Worm (Caenorhabditis elegans) whole organism, L1 larva: ENCODE data around the gene rars-1.

Experiments
- C04F5.9 ChIP-seq: sonication (generic microtip); optimal IDR thresholded peaks from 2 replicates; lab custom pipeline; 2016; ENCODE audit warnings: missing genetic modification characterization, missing compliant biosample characterization
- C16A3.4 ChIP-seq: fragments of 150-350 bp; optimal IDR thresholded peaks from 2 replicates; lab custom pipeline; 2014; ENCODE audit warnings: missing biosample characterization, missing genetic modification characterization
- aha-1 ChIP-seq: fragments of 150-350 bp; optimal IDR thresholded peaks from 2 replicates; lab custom pipeline; 2014; ENCODE audit warnings: missing biosample characterization, missing genetic modification characterization
- alr-1 ChIP-seq: fragments of 200-800 bp; sonication (Bioruptor generic); optimal IDR thresholded peaks from 2 replicates; lab custom pipeline; 2018; ENCODE audit warnings: borderline replicate concordance, mild to moderate bottlenecking, missing genetic modification characterization, missing compliant biosample characterization
- aly-2 ChIP-seq: fragments of 150-350 bp; optimal IDR thresholded peaks from 2 replicates; lab custom pipeline; 2014; ENCODE audit warnings: missing biosample characterization, missing genetic modification characterization
- ceh-8 ChIP-seq: fragments of 200-800 bp; sonication (Bioruptor generic); optimal IDR thresholded peaks from 2 replicates; lab custom pipeline; 2018; ENCODE audit warnings: mild to moderate bottlenecking, missing genetic modification characterization, moderate library complexity, missing compliant biosample characterization
- ceh-82 ChIP-seq, 3 experiments: fragments of 150-350 bp in 1 of 3; sonication (generic microtip) in 2 of 3; optimal IDR thresholded peaks; 2 replicates each; lab custom pipeline; 2014 to 2017; ENCODE audit warnings: missing biosample characterization in 3 of 3, missing genetic modification characterization in 3 of 3
- ceh-88 ChIP-seq: fragments of 200-800 bp; sonication (Bioruptor generic); IDR thresholded peaks from 2 replicates; pipeline ENCODE4 v1.3.6; 2022; ENCODE audit warnings: missing genetic modification characterization, missing compliant biosample characterization
- ceh-90 ChIP-seq: sonication (generic microtip); optimal IDR thresholded peaks from 2 replicates; lab custom pipeline; 2016; ENCODE audit warnings: missing genetic modification characterization, missing compliant biosample characterization
- ces-1 ChIP-seq: fragments of 150-350 bp; optimal IDR thresholded peaks from 2 replicates; lab custom pipeline; 2014; ENCODE audit warnings: missing biosample characterization, missing genetic modification reagents, missing genetic modification characterization
- dpl-1 ChIP-seq, 3 experiments: fragments of 150-350 bp in 2 of 3; sonication (generic microtip) in 1 of 3; optimal IDR thresholded peaks; 2 replicates each; lab custom pipeline; 2014 to 2017; ENCODE audit warnings: missing biosample characterization in 3 of 3, missing genetic modification characterization in 3 of 3, missing genetic modification reagents in 3 of 3
- dsc-1 ChIP-seq: sonication (generic microtip); optimal IDR thresholded peaks from 2 replicates; lab custom pipeline; 2016; ENCODE audit warnings: mild to moderate bottlenecking, missing genetic modification characterization, missing compliant biosample characterization
- efl-1 ChIP-seq, 4 experiments: fragments of 150-350 bp; optimal IDR thresholded peaks in 3 of 4; peaks in 1 of 4; 1 replicate in 1 of 4; 2 replicates in 3 of 4; lab custom pipeline; 2014; ENCODE audit warnings: missing biosample characterization in 2 of 4, missing genetic modification characterization in 2 of 4, missing genetic modification reagents in 2 of 4
- efl-3 ChIP-seq: fragments of 200-800 bp; sonication (Bioruptor generic); optimal IDR thresholded peaks from 2 replicates; lab custom pipeline; 2018; ENCODE audit warnings: mild to moderate bottlenecking, missing genetic modification characterization, missing compliant biosample characterization
- elt-2 ChIP-seq: sonication (generic microtip); optimal IDR thresholded peaks from 2 replicates; lab custom pipeline; 2016; ENCODE audit warnings: missing genetic modification characterization, mild to moderate bottlenecking, inconsistent platforms, missing compliant biosample characterization, missing genetic modification reagents
- grh-1 ChIP-seq: fragments of 200-800 bp; sonication (Bioruptor generic); IDR thresholded peaks from 2 replicates; pipeline ENCODE4 v1.3.6; 2022; ENCODE audit warnings: missing genetic modification reagents, missing genetic modification characterization, missing compliant biosample characterization
- hlh-17 ChIP-seq: fragments of 200-800 bp; sonication (Bioruptor generic); optimal IDR thresholded peaks from 2 replicates; lab custom pipeline; 2018; ENCODE audit warnings: missing genetic modification characterization, mild to moderate bottlenecking, missing compliant biosample characterization, moderate library complexity, borderline replicate concordance
- irx-1 ChIP-seq: sonication (generic microtip); optimal IDR thresholded peaks from 2 replicates; lab custom pipeline; 2016; ENCODE audit warnings: missing genetic modification characterization, missing compliant biosample characterization
- jun-1 ChIP-seq: fragments of 150-350 bp; optimal IDR thresholded peaks from 2 replicates; lab custom pipeline; 2014; ENCODE audit warnings: missing biosample characterization, missing genetic modification reagents, missing genetic modification characterization
- lin-39 ChIP-seq: fragments of 150-350 bp; optimal IDR thresholded peaks from 2 replicates; lab custom pipeline; 2014; ENCODE audit warnings: missing biosample characterization, missing genetic modification reagents, missing genetic modification characterization
- lir-3 ChIP-seq: sonication (generic microtip); optimal IDR thresholded peaks from 2 replicates; lab custom pipeline; 2016; ENCODE audit warnings: mild to moderate bottlenecking, missing genetic modification characterization, moderate library complexity, missing compliant biosample characterization; ENCODE audit not compliant: poor library complexity
- lsy-2 ChIP-seq, 2 experiments: fragments of 150-350 bp; optimal IDR thresholded peaks; 2 replicates each; lab custom pipeline; 2014; ENCODE audit warnings: missing biosample characterization in 2 of 2, missing genetic modification characterization in 2 of 2
- mef-2 ChIP-seq: fragments of 150-350 bp; optimal IDR thresholded peaks from 2 replicates; lab custom pipeline; 2014; ENCODE audit warnings: missing biosample characterization, missing genetic modification characterization
- mep-1 ChIP-seq: fragments of 150-350 bp; optimal IDR thresholded peaks from 2 replicates; lab custom pipeline; 2014; ENCODE audit warnings: missing biosample characterization, missing genetic modification characterization
- nhr-11 ChIP-seq: fragments of 150-350 bp; optimal IDR thresholded peaks from 2 replicates; lab custom pipeline; 2014; ENCODE audit warnings: missing biosample characterization, missing genetic modification characterization
- nhr-12 ChIP-seq: sonication (generic microtip); optimal IDR thresholded peaks from 2 replicates; lab custom pipeline; 2017; ENCODE audit warnings: missing biosample characterization, missing genetic modification characterization
- nhr-237 ChIP-seq: fragments of 150-350 bp; optimal IDR thresholded peaks from 2 replicates; lab custom pipeline; 2014; ENCODE audit warnings: missing biosample characterization, missing genetic modification characterization
- nhr-47 ChIP-seq: sonication (generic microtip); optimal IDR thresholded peaks from 2 replicates; lab custom pipeline; 2016; ENCODE audit warnings: mild to moderate bottlenecking, missing genetic modification characterization, moderate library complexity, missing compliant biosample characterization
- nhr-71 ChIP-seq: sonication (generic microtip); optimal IDR thresholded peaks from 2 replicates; lab custom pipeline; 2016; ENCODE audit warnings: mild to moderate bottlenecking, missing genetic modification characterization, moderate library complexity, missing compliant biosample characterization
- nhr-76 ChIP-seq: sonication (generic microtip); optimal IDR thresholded peaks from 2 replicates; lab custom pipeline; 2017; ENCODE audit warnings: missing biosample characterization, missing genetic modification characterization
- nhr-77 ChIP-seq: fragments of 150-350 bp; optimal IDR thresholded peaks from 2 replicates; lab custom pipeline; 2014; ENCODE audit warnings: missing biosample characterization, missing genetic modification characterization
- nhr-84 ChIP-seq: sonication (generic microtip); optimal IDR thresholded peaks from 2 replicates; lab custom pipeline; 2017; ENCODE audit warnings: missing biosample characterization, missing genetic modification characterization
- nhr-85 ChIP-seq: sonication (generic microtip); peaks from one replicate; lab custom pipeline; 2016; ENCODE audit warnings: missing genetic modification characterization, inconsistent platforms, missing compliant biosample characterization
- nhr-90 ChIP-seq: sonication (generic microtip); optimal IDR thresholded peaks from 2 replicates; lab custom pipeline; 2016; ENCODE audit warnings: mild to moderate bottlenecking, missing genetic modification characterization, missing compliant biosample characterization; ENCODE audit not compliant: poor library complexity
- pag-3 ChIP-seq: sonication (generic microtip); optimal IDR thresholded peaks from 2 replicates; lab custom pipeline; 2017; ENCODE audit warnings: missing genetic modification characterization, mild to moderate bottlenecking, missing compliant biosample characterization, antibody characterized with exemption, borderline replicate concordance; ENCODE audit not compliant: insufficient read depth
- pax-3 ChIP-seq: fragments of 200-800 bp; sonication (Bioruptor generic); optimal IDR thresholded peaks from 2 replicates; lab custom pipeline; 2018; ENCODE audit warnings: mild to moderate bottlenecking, missing genetic modification characterization, moderate library complexity, missing compliant biosample characterization
- pqm-1 ChIP-seq: sonication (generic microtip); optimal IDR thresholded peaks from 3 replicates; lab custom pipeline; 2017; ENCODE audit warnings: missing biosample characterization, missing genetic modification characterization
- rnt-1 ChIP-seq: sonication (generic microtip); optimal IDR thresholded peaks from 2 replicates; lab custom pipeline; 2016; ENCODE audit warnings: mild to moderate bottlenecking, missing genetic modification characterization, moderate library complexity, missing compliant biosample characterization
- snpc-4 ChIP-seq: fragments of 150-350 bp; optimal IDR thresholded peaks from 2 replicates; lab custom pipeline; 2014; ENCODE audit warnings: missing biosample characterization, missing genetic modification characterization
- sox-4 ChIP-seq: sonication (generic microtip); optimal IDR thresholded peaks from 2 replicates; lab custom pipeline; 2016; ENCODE audit warnings: missing genetic modification characterization, missing compliant biosample characterization
- sptf-1 ChIP-seq: fragments of 150-350 bp; optimal IDR thresholded peaks from 2 replicates; lab custom pipeline; 2014; ENCODE audit warnings: missing biosample characterization, missing genetic modification characterization
- sup-37 ChIP-seq: fragments of 200-800 bp; sonication (Bioruptor generic); optimal IDR thresholded peaks from 2 replicates; lab custom pipeline; 2018; ENCODE audit warnings: mild to moderate bottlenecking, missing genetic modification characterization, missing compliant biosample characterization
- swsn-7 ChIP-seq: sonication (generic microtip); optimal IDR thresholded peaks from 2 replicates; lab custom pipeline; 2016; ENCODE audit warnings: missing genetic modification characterization, missing compliant biosample characterization
- tbx-2 ChIP-seq: sonication (generic microtip); optimal IDR thresholded peaks from 2 replicates; lab custom pipeline; 2016; ENCODE audit warnings: missing genetic modification characterization, missing compliant biosample characterization
- tlp-1 ChIP-seq: fragments of 150-350 bp; optimal IDR thresholded peaks from 2 replicates; lab custom pipeline; 2014; ENCODE audit warnings: missing biosample characterization, missing genetic modification characterization
- unc-30 ChIP-seq: sonication (generic microtip); optimal IDR thresholded peaks from 2 replicates; lab custom pipeline; 2017; ENCODE audit warnings: missing biosample characterization, missing genetic modification characterization
- unc-62 ChIP-seq: fragments of 150-350 bp; optimal IDR thresholded peaks from 2 replicates; lab custom pipeline; 2014; ENCODE audit warnings: missing biosample characterization, missing genetic modification reagents, missing genetic modification characterization
- unc-86 ChIP-seq: sonication (generic microtip); optimal IDR thresholded peaks from 2 replicates; lab custom pipeline; 2016; ENCODE audit warnings: missing genetic modification characterization, missing compliant biosample characterization
- unc-98 ChIP-seq: fragments of 200-800 bp; sonication (Bioruptor generic); IDR thresholded peaks from 2 replicates; pipeline ENCODE4 v1.3.6; 2022; ENCODE audit warnings: missing genetic modification characterization, missing compliant biosample characterization
- vab-15 ChIP-seq: sonication (generic microtip); optimal IDR thresholded peaks from 2 replicates; lab custom pipeline; 2017; ENCODE audit warnings: missing genotype, mild to moderate bottlenecking, missing genetic modification characterization, missing compliant biosample characterization
- xbp-1 ChIP-seq: sonication (generic microtip); optimal IDR thresholded peaks from 2 replicates; lab custom pipeline; 2016; ENCODE audit warnings: missing genetic modification characterization, missing compliant biosample characterization
- zag-1 ChIP-seq: fragments of 150-350 bp; optimal IDR thresholded peaks from 2 replicates; lab custom pipeline; 2014; ENCODE audit warnings: missing biosample characterization, missing genetic modification characterization

Gene rars-1

ce11 chrIII:4899728-4900127, 17.2 kb downstream of the rars-1 start (continued):
- TF ChIP-seq nhr-85 (tag; lab: Kevin White, UChicago) (peak; percentile 100), lsy-2 (tag; optimal IDR thresholded peaks at IDR 0.05; lab: Kevin White, UChicago) (peak; percentile 97), unc-86 (tag; lab: Kevin White, UChicago) (peak; percentile 100), sox-4 (tag; lab: Kevin White, UChicago) (peak; percentile 99), ceh-8 (peak; percentile 99), mef-2 (tag; lab: Kevin White, UChicago) (peak; percentile 96), tbx-2 (tag; lab: Kevin White, UChicago) (peak; percentile 100), ceh-82 (tag; optimal IDR thresholded peaks at IDR 0.05; lab: Kevin White, UChicago) (peak; percentile 95 to 98 (median 97)), efl-1 (optimal IDR thresholded peaks at IDR 0.05; lab: Kevin White, UChicago) (peak; percentile 96 to 97), efl-1 (GFP tag; optimal IDR thresholded peaks at IDR 0.05 in 1 of 2; lab: Kevin White, UChicago) (peak; percentile 85 to 99), dpl-1 (GFP tag; optimal IDR thresholded peaks at IDR 0.05; lab: Kevin White, UChicago) (peak; percentile 89 to 91 (median 89)), nhr-12 (tag; lab: Kevin White, UChicago) (peak; percentile 43), xbp-1 (tag; lab: Kevin White, UChicago) (peak; percentile 99), pqm-1 (tag; lab: Kevin White, UChicago) (peak; percentile 95), unc-98 (GFP tag; lab: Robert Waterston, UW) (peak; percentile 80), snpc-4 (tag; lab: Kevin White, UChicago) (peak; percentile 84), rnt-1 (tag; lab: Kevin White, UChicago) (peak; percentile 98), mep-1 (tag; lab: Kevin White, UChicago) (peak; percentile 96), elt-2 (tag; lab: Kevin White, UChicago) (peak; percentile 99), efl-3 (GFP tag; lab: Kevin White, UChicago) (peak; percentile 95), lir-3 (peak; percentile 98), pax-3 (tag; lab: Kevin White, UChicago) (peak; percentile 100), alr-1 (tag; lab: Kevin White, UChicago) (no peak), ces-1 (GFP tag; lab: Kevin White, UChicago) (peak; percentile 69), vab-15 (tag; lab: Kevin White, UChicago) (peak; percentile 98), lin-39 (tag; lab: Kevin White, UChicago) (peak; percentile 93), tlp-1 (tag; lab: Kevin White, UChicago) (no peak), grh-1 (GFP tag; lab: Robert Waterston, UW) (peak; percentile 99), nhr-77 (peak; percentile 99), dsc-1 (tag; lab: Kevin White, UChicago) (peak; percentile 100), nhr-47 (tag; lab: Kevin White, UChicago) (peak; percentile 100), C16A3.4 (tag; lab: Kevin White, UChicago) (peak; percentile 99), C04F5.9 (peak; percentile 97), nhr-84 (tag; lab: Kevin White, UChicago) (no peak), unc-30 (tag; lab: Kevin White, UChicago) (no peak), hlh-17 (GFP tag; lab: Kevin White, UChicago) (no peak), nhr-11 (tag; lab: Kevin White, UChicago) (peak; percentile 94), jun-1 (tag; lab: Kevin White, UChicago) (peak; percentile 99), irx-1 (peak; percentile 98), nhr-71 (tag; lab: Kevin White, UChicago) (peak; percentile 100), nhr-237 (tag; lab: Kevin White, UChicago) (peak; percentile 95), zag-1 (tag; lab: Kevin White, UChicago) (peak; percentile 30), ceh-88 (GFP tag; lab: Robert Waterston, UW) (peak; percentile 99), sup-37 (GFP tag; lab: Kevin White, UChicago) (peak; percentile 100), aha-1 (tag; lab: Kevin White, UChicago) (peak; percentile 95), sptf-1 (tag; lab: Kevin White, UChicago) (no peak), swsn-7 (tag; lab: Kevin White, UChicago) (peak; percentile 100), pag-3 (tag; lab: Kevin White, UChicago) (peak; percentile 80), unc-62 (no peak), ceh-90 (tag; lab: Kevin White, UChicago) (peak; percentile 73), nhr-90 (peak; percentile 99), nhr-76 (tag; lab: Kevin White, UChicago) (peak; percentile 69), aly-2 (tag; lab: Kevin White, UChicago) (peak; percentile 90)
